Fruit fly (Drosophila melanogaster) whole organism, wandering third instar larva: Measurements from ENCODE around the gene CG12502.

ENCODE experiments used
- HLH106 ChIP-seq: fragments of 200-800 bp; optimal IDR thresholded peaks from 3 replicates; lab custom pipeline; 2019; ENCODE audit warnings: missing biosample characterization, mild to moderate bottlenecking, missing genetic modification characterization, moderate library complexity
- Jra ChIP-seq: sonication (Bioruptor generic); optimal IDR thresholded peaks from 2 replicates; lab custom pipeline; 2016; ENCODE audit warnings: missing biosample characterization, missing genetic modification characterization
- Rel ChIP-seq, 2 experiments: fragments of 200-800 bp; sonication (Bioruptor generic) in 1 of 2; optimal IDR thresholded peaks; 2 replicates in 1 of 2; 3 replicates in 1 of 2; lab custom pipeline; 2016 to 2019; ENCODE audit warnings: mild to moderate bottlenecking in 2 of 2, missing biosample characterization in 2 of 2, missing genetic modification characterization in 2 of 2, moderate library complexity in 1 of 2
- Sp1 ChIP-seq: fragments of 200-800 bp; sonication (Bioruptor generic); optimal IDR thresholded peaks from 3 replicates; lab custom pipeline; 2019; ENCODE audit warnings: missing biosample characterization, mild to moderate bottlenecking, missing genetic modification characterization, moderate library complexity
- brk ChIP-seq: fragments of 200-800 bp; sonication (Bioruptor generic); optimal IDR thresholded peaks from 2 replicates; lab custom pipeline; 2016; ENCODE audit warnings: missing biosample characterization, mild to moderate bottlenecking, missing genetic modification characterization
- dsf ChIP-seq: sonication (Bioruptor generic); optimal IDR thresholded peaks from 2 replicates; lab custom pipeline; 2016; ENCODE audit warnings: missing biosample characterization, missing genetic modification characterization, borderline replicate concordance
- h ChIP-seq: fragments of 200-800 bp; sonication (Bioruptor generic); optimal IDR thresholded peaks from 3 replicates; lab custom pipeline; 2016; ENCODE audit warnings: missing biosample characterization, mild to moderate bottlenecking, missing genetic modification characterization
- jim ChIP-seq: fragments of 175-275, 200-325 bp; sonication (Bioruptor generic); optimal IDR thresholded peaks from 2 replicates; lab custom pipeline; 2016; ENCODE audit warnings: missing biosample characterization, mild to moderate bottlenecking, missing genetic modification characterization
- usp ChIP-seq: fragments of >200 bp; optimal IDR thresholded peaks from 2 replicates; lab custom pipeline; 2017; ENCODE audit warnings: missing biosample characterization, missing genetic modification characterization

DNA sequence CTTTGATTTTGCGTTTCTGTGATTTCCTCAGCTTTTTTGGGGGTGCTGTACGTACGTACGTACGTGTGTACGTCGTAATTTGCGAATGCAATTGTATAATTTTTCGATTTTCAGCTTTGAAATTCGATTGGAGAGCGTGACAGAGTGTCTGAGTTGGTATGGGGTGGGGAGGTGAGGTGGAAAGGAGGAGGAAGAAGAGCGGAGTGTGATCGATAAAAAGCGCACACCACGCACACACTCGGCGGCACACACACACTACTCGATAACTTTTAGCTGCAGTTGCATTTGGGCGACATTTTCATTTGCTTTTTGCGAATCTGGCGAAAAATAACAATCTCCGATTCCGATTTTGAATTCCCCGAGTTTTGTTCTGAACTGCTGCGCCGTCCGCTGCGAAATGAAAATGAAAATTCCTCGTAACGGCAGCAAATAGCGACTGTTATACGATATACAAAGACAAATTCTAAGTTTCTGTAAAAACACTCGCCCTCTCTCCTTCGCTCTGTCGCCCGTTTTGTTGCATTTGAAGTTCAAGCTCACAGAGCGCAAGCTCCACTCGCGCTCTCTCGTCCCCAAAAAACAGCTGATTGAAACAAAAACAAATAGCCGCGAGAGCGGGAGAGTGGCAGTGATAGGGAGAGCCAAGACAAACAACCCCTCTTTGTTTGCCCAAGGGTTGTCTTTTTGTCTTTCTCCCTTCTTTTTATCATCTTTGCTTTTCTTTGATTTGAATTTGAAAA lies 16.5 kb downstream of the CG12502 start, which contains the start of gene CG13907:
- TF ChIP-seq h (GFP tag; lab: Kevin White, UChicago) (no peak), jim (no peak), HLH106 (tag; lab: Kevin White, UChicago) (no peak), brk (no peak), dsf (no peak), usp (GFP tag; lab: Kevin White, UChicago) (no peak), Rel (GFP tag; optimal IDR thresholded peaks at IDR 0.05; lab: Kevin White, UChicago) (no peak), Rel (tag; optimal IDR thresholded peaks at IDR 0.05; lab: Kevin White, UChicago) (no peak), Sp1 (GFP tag; lab: Kevin White, UChicago) (no peak), Jra (no peak)
